Fruit fly (Drosophila melanogaster): ENCODE measurements around the gene Golgin104.

Golgin104 gene

dm6 chr3L:16380770-16381169 lies 29.0 kb upstream of the Golgin104 start (continued):
- TF ChIP-seq CG8281 (tag; optimal IDR thresholded peaks at IDR 0.05) (peak; percentile 29), hkb (optimal IDR thresholded peaks at IDR 0.05) (no peak), hkb (GFP tag; IDR thresholded peaks at IDR 0.05) (peak; percentile 41; the same call in 1 of the 2 replicates), HmgD (GFP tag; optimal IDR thresholded peaks at IDR 0.05) (no peak), H2.0 (GFP tag; IDR thresholded peaks at IDR 0.05) (no peak), chif (GFP tag; optimal IDR thresholded peaks at IDR 0.05) (peak; percentile 32 to 62), CG30020 (tag; optimal IDR thresholded peaks at IDR 0.05) (peak; percentile 8), CG10147 (GFP tag; optimal IDR thresholded peaks at IDR 0.05) (peak; percentile 60), ato (GFP tag; IDR thresholded peaks at IDR 0.05; ENCODE audit: partially characterized antibody) (no peak), amos (GFP tag; IDR thresholded peaks at IDR 0.05; ENCODE audit: partially characterized antibody) (no peak), CG2120 (GFP tag; optimal IDR thresholded peaks at IDR 0.05) (peak; percentile 85), CG8478 (optimal IDR thresholded peaks at IDR 0.05) (no peak), CG15601 (tag; optimal IDR thresholded peaks at IDR 0.05) (peak; percentile 48), gem (tag; optimal IDR thresholded peaks at IDR 0.05) (peak; percentile 80), nom (GFP tag; optimal IDR thresholded peaks at IDR 0.05) (no peak), BtbVII (GFP tag; optimal IDR thresholded peaks at IDR 0.05) (peak; percentile 81), CG2199 (GFP tag; IDR thresholded peaks at IDR 0.05) (0 out of 3 replicates have a peak, but pooled peaks have one; percentile 25), Hr51 (GFP tag; optimal IDR thresholded peaks at IDR 0.05) (peak; percentile 13 to 71), Rfx (GFP tag; IDR thresholded peaks at IDR 0.05) (0 out of 2 replicates have a peak, but pooled peaks have one; percentile 69), fd64A (GFP tag; optimal IDR thresholded peaks at IDR 0.05) (peak; percentile 23), CG12104 (GFP tag; optimal IDR thresholded peaks at IDR 0.05) (peak; percentile 53), crp (GFP tag; optimal IDR thresholded peaks at IDR 0.05) (no peak), hbn (GFP tag; IDR thresholded peaks at IDR 0.05; ENCODE audit: partially characterized antibody) (no peak), CG3163 (GFP tag; optimal IDR thresholded peaks at IDR 0.05) (no peak), trem (tag; optimal IDR thresholded peaks at IDR 0.05) (peak; percentile 42), salm (tag; optimal IDR thresholded peaks at IDR 0.05) (no peak), bsh (GFP tag; optimal IDR thresholded peaks at IDR 0.05) (peak in 1 of 2 experiments; percentile 73), CG2202 (tag; optimal IDR thresholded peaks at IDR 0.05) (peak; percentile 28), ftz-f1 (GFP tag; optimal IDR thresholded peaks at IDR 0.05) (no peak), seq (GFP tag; IDR thresholded peaks at IDR 0.05) (peak; percentile 57), CG6791 (GFP tag; IDR thresholded peaks at IDR 0.05; ENCODE audit: partially characterized antibody) (no peak), CG7745 (tag; optimal IDR thresholded peaks at IDR 0.05) (no peak), MTF-1 (GFP tag; optimal IDR thresholded peaks at IDR 0.05; ENCODE audit: borderline replicate concordance) (peak; percentile 41), CG14860 (GFP tag; IDR thresholded peaks at IDR 0.05; ENCODE audit: partially characterized antibody) (no peak), CG12391 (tag; optimal IDR thresholded peaks at IDR 0.05) (peak; percentile 62), br (optimal IDR thresholded peaks at IDR 0.05) (no peak), eyg (GFP tag; optimal IDR thresholded peaks at IDR 0.05) (peak; percentile 28), CoRest (tag; optimal IDR thresholded peaks at IDR 0.05) (peak; percentile 73), ERR (GFP tag; optimal IDR thresholded peaks at IDR 0.05) (no peak), cad (GFP tag; optimal IDR thresholded peaks at IDR 0.05) (no peak), org-1 (GFP tag; optimal IDR thresholded peaks at IDR 0.05) (peak; percentile 50), wor (GFP tag; IDR thresholded peaks at IDR 0.05) (peak; percentile 43; the same call in 1 of the 2 replicates), p53 (GFP tag; optimal IDR thresholded peaks at IDR 0.05) (peak; percentile 52), CG18011 (GFP tag; optimal IDR thresholded peaks at IDR 0.05) (no peak), pros (GFP tag; optimal IDR thresholded peaks at IDR 0.05) (peak; percentile 0), CG16779 (GFP tag; IDR thresholded peaks at IDR 0.05) (no peak), bcd (GFP tag; optimal IDR thresholded peaks at IDR 0.05) (peak; percentile 34), Deaf1 (tag; optimal IDR thresholded peaks at IDR 0.05) (no peak), Sin3A (optimal IDR thresholded peaks at IDR 0.05) (no peak), CG9727 (GFP tag; optimal IDR thresholded peaks at IDR 0.05) (peak; percentile 63), CG4424 (GFP tag; optimal IDR thresholded peaks at IDR 0.05) (peak; percentile 52)
